Fruit fly (Drosophila melanogaster) whole organism, embryonic: ENCODE data around the gene gish.

ENCODE experiments used
- Awh ChIP-seq: fragments of 200-800 bp; sonication (Bioruptor generic); IDR thresholded peaks from 2 replicates; pipeline ENCODE4, ENCODE4 v1.3.6; 2022; ENCODE audit warnings: missing biosample characterization, missing genetic modification characterization
- CG10366 ChIP-seq: fragments of 200-800 bp; sonication (Bioruptor generic); IDR thresholded peaks from 2 replicates; pipeline ENCODE4 v1.3.6; 2022; ENCODE audit warnings: missing biosample characterization, missing genetic modification characterization
- CG12219 ChIP-seq: fragments of 200-800 bp; sonication (Bioruptor generic); optimal IDR thresholded peaks from 3 replicates; lab custom pipeline; 2018; ENCODE audit warnings: missing biosample characterization, mild to moderate bottlenecking, missing genetic modification characterization
- CG14014 ChIP-seq: fragments of 200-800 bp; sonication (Bioruptor generic); IDR thresholded peaks from 2 replicates; pipeline ENCODE4 v1.3.6; 2022; ENCODE audit warnings: missing biosample characterization, missing genetic modification characterization
- CG1647 ChIP-seq: fragments of 200-800 bp; sonication (Bioruptor generic); optimal IDR thresholded peaks from 3 replicates; lab custom pipeline; 2016; ENCODE audit warnings: missing biosample characterization, missing genetic modification characterization
- CG16779 ChIP-seq: fragments of 200-800 bp; sonication (Bioruptor generic); IDR thresholded peaks from 2 replicates; pipeline ENCODE4 v1.3.6; 2022; ENCODE audit warnings: missing biosample characterization, missing genetic modification characterization
- CG16815 ChIP-seq: fragments of 200-800 bp; sonication (Bioruptor generic); optimal IDR thresholded peaks from 3 replicates; lab custom pipeline; 2017; ENCODE audit warnings: missing biosample characterization, mild to moderate bottlenecking, missing genetic modification characterization
- CG2116 ChIP-seq: fragments of 200-800 bp; sonication (Bioruptor generic); optimal IDR thresholded peaks from 3 replicates; lab custom pipeline; 2018; ENCODE audit warnings: missing biosample characterization, mild to moderate bottlenecking, missing genetic modification characterization
- CG3065 ChIP-seq: fragments of 200-800 bp; sonication (Bioruptor generic); optimal IDR thresholded peaks from 2 replicates; lab custom pipeline; 2016; ENCODE audit warnings: missing biosample characterization, missing genetic modification characterization
- CG3407 ChIP-seq: fragments of 200-800 bp; sonication (Bioruptor generic); optimal IDR thresholded peaks from 2 replicates; lab custom pipeline; 2018; ENCODE audit warnings: missing biosample characterization, mild to moderate bottlenecking, missing genetic modification characterization
- CG4820 ChIP-seq: fragments of 200-800 bp; sonication (Bioruptor generic); optimal IDR thresholded peaks from 3 replicates; lab custom pipeline; 2016; ENCODE audit warnings: missing biosample characterization, missing genetic modification characterization
- CG4854 ChIP-seq: fragments of 200-800 bp; sonication (Bioruptor generic); optimal IDR thresholded peaks from 2 replicates; lab custom pipeline; 2016; ENCODE audit warnings: missing biosample characterization, missing genetic modification characterization, inconsistent platforms
- CG5180 ChIP-seq: fragments of 200-800 bp; sonication (Bioruptor generic); optimal IDR thresholded peaks from 3 replicates; lab custom pipeline; 2017; ENCODE audit warnings: missing biosample characterization, missing genetic modification characterization, mild to moderate bottlenecking, moderate library complexity, missing genetic modification reagents
- CG6765 ChIP-seq: fragments of 200-800 bp; sonication (Bioruptor generic); optimal IDR thresholded peaks from 3 replicates; lab custom pipeline; 2017; ENCODE audit warnings: missing biosample characterization, mild to moderate bottlenecking, missing genetic modification characterization
- CG6813 ChIP-seq: fragments of 200-800 bp; sonication (Bioruptor generic); optimal IDR thresholded peaks from 2 replicates; lab custom pipeline; 2017; ENCODE audit warnings: missing biosample characterization, missing genetic modification characterization, mild to moderate bottlenecking, moderate library complexity, missing genetic modification reagents
- CG6854 ChIP-seq: fragments of 200-800 bp; sonication (Bioruptor generic); optimal IDR thresholded peaks from 3 replicates; lab custom pipeline; 2017; ENCODE audit warnings: missing biosample characterization, mild to moderate bottlenecking, missing genetic modification characterization
- CG7271 ChIP-seq: fragments of 200-800 bp; sonication (Bioruptor generic); optimal IDR thresholded peaks from 2 replicates; lab custom pipeline; 2018; ENCODE audit warnings: missing biosample characterization, mild to moderate bottlenecking, missing genetic modification characterization, moderate library complexity
- CG7556 ChIP-seq: fragments of 200-800 bp; sonication (Bioruptor generic); optimal IDR thresholded peaks from 2 replicates; lab custom pipeline; 2017; ENCODE audit warnings: missing biosample characterization, mild to moderate bottlenecking, missing genetic modification characterization
- CG7839 ChIP-seq: fragments of 200-800 bp; sonication (Bioruptor generic); optimal IDR thresholded peaks from 3 replicates; lab custom pipeline; 2018; ENCODE audit warnings: missing biosample characterization, mild to moderate bottlenecking, missing genetic modification characterization, moderate library complexity
- CrebB ChIP-seq: fragments of 200-800 bp; sonication (Bioruptor generic); optimal IDR thresholded peaks from 3 replicates; lab custom pipeline; 2018; ENCODE audit warnings: missing biosample characterization, mild to moderate bottlenecking, missing genetic modification characterization
- Dbx ChIP-seq: fragments of 200-800 bp; sonication (Bioruptor generic); IDR thresholded peaks from 3 replicates; pipeline ENCODE4 v1.3.6; 2022; ENCODE audit warnings: missing biosample characterization, missing genetic modification characterization
- Doc3 ChIP-seq: fragments of 200-800 bp; sonication (Bioruptor generic); IDR thresholded peaks from 3 replicates; pipeline ENCODE4 v1.3.6; 2022; ENCODE audit warnings: missing biosample characterization, missing genetic modification characterization; ENCODE audit not compliant: partially characterized antibody
- Dref ChIP-seq: fragments of 200-800 bp; sonication (Bioruptor generic); IDR thresholded peaks from 2 replicates; pipeline ENCODE4 v1.3.6; 2022; ENCODE audit warnings: missing biosample characterization, missing genetic modification characterization
- Fer2 ChIP-seq: fragments of 200-800 bp; sonication (Bioruptor generic); optimal IDR thresholded peaks from 2 replicates; lab custom pipeline; 2018; ENCODE audit warnings: missing biosample characterization, mild to moderate bottlenecking, missing genetic modification characterization, moderate library complexity
- Hr78 ChIP-seq, 2 experiments: fragments of 200-800 bp in 1 of 2; fragments of >200 bp in 1 of 2; sonication (Bioruptor generic) in 1 of 2; optimal IDR thresholded peaks; 2 replicates each; lab custom pipeline; 2017 to 2019; ENCODE audit warnings: missing biosample characterization in 2 of 2, missing genetic modification characterization in 2 of 2, mild to moderate bottlenecking in 1 of 2, moderate library complexity in 1 of 2
- Myb ChIP-seq: fragments of 200-800 bp; sonication (Bioruptor generic); optimal IDR thresholded peaks from 2 replicates; lab custom pipeline; 2016; ENCODE audit warnings: missing biosample characterization, missing genetic modification characterization
- Nf-YA ChIP-seq: fragments of 200-800 bp; sonication (Bioruptor generic); IDR thresholded peaks from 2 replicates; pipeline ENCODE4 v1.3.6; 2022; ENCODE audit warnings: missing biosample characterization, missing genetic modification characterization
- Xrp1 ChIP-seq: fragments of 200-800 bp; sonication (Bioruptor generic); IDR thresholded peaks from 2 replicates; pipeline ENCODE4 v1.3.6; 2022; ENCODE audit warnings: missing biosample characterization, missing genetic modification characterization
- bigmax ChIP-seq: fragments of 200-800 bp; sonication (Bioruptor generic); optimal IDR thresholded peaks from 2 replicates; lab custom pipeline; 2018; ENCODE audit warnings: missing biosample characterization, mild to moderate bottlenecking, missing genetic modification characterization
- bowl ChIP-seq: fragments of 200-800 bp; sonication (Bioruptor generic); IDR thresholded peaks from 2 replicates; pipeline ENCODE4 v1.3.6; 2022; ENCODE audit warnings: missing biosample characterization, missing genetic modification characterization
- cg ChIP-seq: fragments of 200-800 bp; sonication (Bioruptor generic); optimal IDR thresholded peaks from 3 replicates; lab custom pipeline; 2019; ENCODE audit warnings: missing biosample characterization, mild to moderate bottlenecking, missing genetic modification characterization, moderate library complexity
- crc ChIP-seq: fragments of 200-800 bp; sonication (Bioruptor generic); optimal IDR thresholded peaks from 2 replicates; lab custom pipeline; 2016; ENCODE audit warnings: missing biosample characterization, missing genetic modification characterization
- dysf ChIP-seq: fragments of 200-800 bp; sonication (Bioruptor generic); IDR thresholded peaks from 3 replicates; pipeline ENCODE4 v1.3.6; 2022; ENCODE audit warnings: missing biosample characterization, missing genetic modification characterization
- fd96Cb ChIP-seq: fragments of 200-800 bp; sonication (Bioruptor generic); optimal IDR thresholded peaks from 2 replicates; lab custom pipeline; 2018; ENCODE audit warnings: missing biosample characterization, mild to moderate bottlenecking, missing genetic modification characterization, moderate library complexity
- gro ChIP-seq: fragments of 200-800 bp; sonication (Bioruptor generic); optimal IDR thresholded peaks from 2 replicates; lab custom pipeline; 2016; ENCODE audit warnings: missing biosample characterization, missing genetic modification characterization
- insv ChIP-seq, 2 experiments: fragments of 200-800 bp; sonication (Bioruptor generic); optimal IDR thresholded peaks; 3 replicates each; lab custom pipeline; 2016 to 2018; ENCODE audit warnings: missing biosample characterization in 2 of 2, missing genetic modification characterization in 2 of 2
- mam ChIP-seq: fragments of 200-800 bp; sonication (Bioruptor generic); optimal IDR thresholded peaks from 3 replicates; lab custom pipeline; 2016; ENCODE audit warnings: missing biosample characterization, missing genetic modification characterization
- mirr ChIP-seq: fragments of 200-800 bp; sonication (Bioruptor generic); optimal IDR thresholded peaks from 3 replicates; lab custom pipeline; 2018; ENCODE audit warnings: missing biosample characterization, mild to moderate bottlenecking, missing genetic modification characterization
- mld ChIP-seq: fragments of 200-800 bp; sonication (Bioruptor generic); IDR thresholded peaks from 3 replicates; pipeline ENCODE4 v1.3.6; 2022; ENCODE audit warnings: missing biosample characterization, missing genetic modification characterization; ENCODE audit not compliant: partially characterized antibody
- onecut ChIP-seq: fragments of 200-800 bp; sonication (Bioruptor generic); IDR thresholded peaks from 2 replicates; pipeline ENCODE4 v1.3.6; 2022; ENCODE audit warnings: missing biosample characterization, missing genetic modification characterization
- pan ChIP-seq, 4 experiments: fragments of >200 bp in 3 of 4; fragments of 200-800 bp in 1 of 4; sonication (Bioruptor generic) in 1 of 4; optimal IDR thresholded peaks in 3 of 4; IDR thresholded peaks in 1 of 4; 2 replicates each; pipeline versions ENCODE4 v1.3.6 to Lab custom; 2017 to 2022; ENCODE audit warnings: missing biosample characterization in 2 of 4, missing genetic modification characterization in 2 of 4, mixed read lengths in 1 of 4
- peb ChIP-seq: fragments of 200-800 bp; sonication (Bioruptor generic); IDR thresholded peaks from 2 replicates; pipeline ENCODE4 v1.3.6; 2022; ENCODE audit warnings: missing biosample characterization, missing genetic modification characterization
- repo ChIP-seq: fragments of 200-800 bp; sonication (Bioruptor generic); optimal IDR thresholded peaks from 2 replicates; lab custom pipeline; 2016; ENCODE audit warnings: missing biosample characterization, missing genetic modification characterization
- sd ChIP-seq: fragments of 200-800 bp; sonication (Bioruptor generic); optimal IDR thresholded peaks from 3 replicates; lab custom pipeline; 2018; ENCODE audit warnings: missing biosample characterization, mild to moderate bottlenecking, missing genetic modification characterization, moderate library complexity
- sens-2 ChIP-seq: fragments of 200-800 bp; sonication (Bioruptor generic); IDR thresholded peaks from 2 replicates; pipeline ENCODE4 v1.3.6; 2022; ENCODE audit warnings: missing biosample characterization, missing genetic modification characterization
- slbo ChIP-seq: fragments of 200-800 bp; sonication (Bioruptor generic); IDR thresholded peaks from 2 replicates; pipeline ENCODE4 v1.3.6; 2022; ENCODE audit warnings: missing biosample characterization, missing genetic modification characterization
- slou ChIP-seq: fragments of 200-800 bp; sonication (Bioruptor generic); optimal IDR thresholded peaks from 3 replicates; lab custom pipeline; 2016; ENCODE audit warnings: missing biosample characterization, missing genetic modification characterization
- slp2 ChIP-seq: fragments of 200-800 bp; sonication (Bioruptor generic); optimal IDR thresholded peaks from 2 replicates; lab custom pipeline; 2016; ENCODE audit warnings: missing biosample characterization, missing genetic modification characterization
- tgo ChIP-seq: fragments of 200-800 bp; sonication (Bioruptor generic); IDR thresholded peaks from 3 replicates; pipeline ENCODE4 v1.3.6; 2022; ENCODE audit warnings: missing biosample characterization, missing genetic modification characterization

Gene gish

dm6 chr3R:16331809-16332343 is 59.6 kb downstream of the gish start (continued):
- TF ChIP-seq CG16779 (GFP tag; lab: Robert Waterston, UW): 0 out of 2 replicates have a peak, but pooled peaks have one; percentile 53
- TF ChIP-seq peb (GFP tag; lab: Robert Waterston, UW): 0 out of 2 replicates have a peak, but pooled peaks have one; percentile 30
- no peak for TF ChIP-seq Dref (GFP tag; lab: Robert Waterston, UW)
- peak; percentile 50 for TF ChIP-seq Fer2 (tag; lab: Kevin White, UChicago)
- TF ChIP-seq CG5180: peak; percentile 45
- TF ChIP-seq mirr (GFP tag; lab: Kevin White, UChicago): peak; percentile 72
- TF ChIP-seq CG2116 (GFP tag; lab: Kevin White, UChicago): peak; percentile 54
- TF ChIP-seq mam (GFP tag; lab: Kevin White, UChicago): peak; percentile 31
- TF ChIP-seq CG7271 (tag; lab: Kevin White, UChicago): peak; percentile 15
- peak; percentile 86 for TF ChIP-seq CrebB (tag; lab: Kevin White, UChicago)
- TF ChIP-seq CG10366 (GFP tag; lab: Robert Waterston, UW): peak; percentile 43
- TF ChIP-seq CG4820 (GFP tag; lab: Kevin White, UChicago): no peak
- TF ChIP-seq Myb (GFP tag; lab: Kevin White, UChicago): peak; percentile 34
- TF ChIP-seq CG3065 (GFP tag; lab: Kevin White, UChicago): peak; percentile 60
- no peak for TF ChIP-seq gro
- peak; percentile 23; the same call in 1 of the 2 replicates for TF ChIP-seq sens-2 (GFP tag; lab: Robert Waterston, UW)
- no peak for TF ChIP-seq CG1647 (GFP tag; lab: Kevin White, UChicago)
- TF ChIP-seq sd (tag; lab: Kevin White, UChicago): peak; percentile 21
- TF ChIP-seq slou (GFP tag; lab: Kevin White, UChicago): peak; percentile 30
- TF ChIP-seq CG7556 (GFP tag; lab: Kevin White, UChicago): peak; percentile 64
- peak; percentile 86 for TF ChIP-seq CG6813 (GFP tag; lab: Kevin White, UChicago)
- no peak for TF ChIP-seq bowl (GFP tag; lab: Robert Waterston, UW)
- 0 out of 2 replicates have a peak, but pooled peaks have one; percentile 18 for TF ChIP-seq slbo
- 0 out of 2 replicates have a peak, but pooled peaks have one; percentile 26 for TF ChIP-seq Nf-YA (GFP tag; lab: Robert Waterston, UW)
- peak; percentile 59; the same call in 1 of the 2 replicates for TF ChIP-seq CG14014 (GFP tag; lab: Robert Waterston, UW)
- no peak for TF ChIP-seq fd96Cb (tag; lab: Kevin White, UChicago)
- peak; percentile 50; the same call in 1 of the 3 replicates for TF ChIP-seq Dbx
- peak in 1 of 2 experiments; percentile 41 for TF ChIP-seq insv (GFP tag; optimal IDR thresholded peaks at IDR 0.05; lab: Kevin White, UChicago)
- TF ChIP-seq bigmax: no peak
- peak; percentile 21 for TF ChIP-seq CG4854 (GFP tag; lab: Kevin White, UChicago)
- peak; percentile 50; the same call in 2 of the 3 replicates for TF ChIP-seq dysf (GFP tag; lab: Robert Waterston, UW)
- peak in 1 of 2 experiments; percentile 32 for TF ChIP-seq Hr78 (GFP tag; optimal IDR thresholded peaks at IDR 0.05; lab: Kevin White, UChicago)
- TF ChIP-seq crc (GFP tag; lab: Kevin White, UChicago): peak; percentile 20
- TF ChIP-seq pan (optimal IDR thresholded peaks at IDR 0.05; lab: Kevin White, UChicago): no peak
- peak in 1 of 2 experiments; percentile 38 for TF ChIP-seq pan (GFP tag; optimal IDR thresholded peaks at IDR 0.05 in 1 of 2, IDR thresholded peaks at IDR 0.05 in 1 of 2)
- peak; percentile 84 for TF ChIP-seq Awh
- peak; percentile 52 for TF ChIP-seq onecut (GFP tag; lab: Robert Waterston, UW)
- TF ChIP-seq CG6854 (GFP tag; lab: Kevin White, UChicago): peak; percentile 9
- TF ChIP-seq mld (GFP tag; lab: Robert Waterston, UW): no peak
- peak; percentile 42 for TF ChIP-seq CG6765
- no peak for TF ChIP-seq repo (GFP tag; lab: Kevin White, UChicago)
- peak; percentile 87 for TF ChIP-seq CG3407
- no peak for TF ChIP-seq Doc3 (GFP tag; lab: Robert Waterston, UW)
- TF ChIP-seq CG7839: peak; percentile 22
- TF ChIP-seq CG12219 (GFP tag; lab: Kevin White, UChicago): peak; percentile 74
- no peak for TF ChIP-seq tgo (GFP tag; lab: Robert Waterston, UW)
- peak; percentile 87 for TF ChIP-seq Xrp1 (GFP tag; lab: Robert Waterston, UW)
- peak; percentile 24 for TF ChIP-seq CG16815 (GFP tag; lab: Kevin White, UChicago)
- TF ChIP-seq cg (GFP tag; lab: Kevin White, UChicago): no peak
- peak; percentile 60 for TF ChIP-seq slp2 (GFP tag; lab: Kevin White, UChicago)
